Worm (Caenorhabditis elegans) whole organism, young adult: ENCODE results near the gene K08D8.12.

Experiments used
- F22D6.2 ChIP-seq: sonication (generic microtip); optimal IDR thresholded peaks from 2 replicates; lab custom pipeline; 2016; ENCODE audit warnings: mild to moderate bottlenecking, missing genetic modification characterization, missing compliant biosample characterization
- F37B4.10 ChIP-seq: fragments of 200-800 bp; sonication (Bioruptor generic); IDR thresholded peaks from 2 replicates; pipeline ENCODE4 v1.3.6; 2022; ENCODE audit warnings: missing genetic modification characterization, missing compliant biosample characterization
- F57A8.1 ChIP-seq: fragments of 200-800 bp; sonication (Bioruptor generic); optimal IDR thresholded peaks from 2 replicates; lab custom pipeline; 2018; ENCODE audit warnings: mild to moderate bottlenecking, missing genetic modification characterization, moderate library complexity, missing compliant biosample characterization
- Y67H2A.10 ChIP-seq: fragments of 200-800 bp; sonication (Bioruptor generic); conservative IDR thresholded peaks from 2 replicates; pipeline ENCODE4 v1.3.6; 2022; ENCODE audit warnings: missing genetic modification reagents, missing genetic modification characterization, missing compliant biosample characterization
- Y79H2A.3 ChIP-seq: fragments of 200-800 bp; sonication (Bioruptor generic); conservative IDR thresholded peaks from 2 replicates; pipeline ENCODE4 v1.3.6; 2022; ENCODE audit warnings: missing genetic modification reagents, missing genetic modification characterization, missing compliant biosample characterization
- aptf-3 ChIP-seq: fragments of 200-800 bp; sonication (Bioruptor generic); IDR thresholded peaks from 2 replicates; pipeline ENCODE4 v1.3.6; 2022; ENCODE audit warnings: missing genetic modification characterization, missing compliant biosample characterization
- atf-7 ChIP-seq: sonication (generic microtip); optimal IDR thresholded peaks from 2 replicates; lab custom pipeline; 2017; ENCODE audit warnings: mild to moderate bottlenecking, missing genetic modification characterization, missing compliant biosample characterization
- athp-1 ChIP-seq: sonication (generic microtip); optimal IDR thresholded peaks from 2 replicates; lab custom pipeline; 2017; ENCODE audit warnings: mild to moderate bottlenecking, missing genetic modification characterization, missing compliant biosample characterization
- bed-1 ChIP-seq: fragments of 200-800 bp; sonication (Bioruptor generic); IDR thresholded peaks from 2 replicates; pipeline ENCODE4 v1.3.6; 2022; ENCODE audit warnings: missing genetic modification reagents, missing genetic modification characterization, missing compliant biosample characterization
- bed-2 ChIP-seq: fragments of 200-800 bp; sonication (Bioruptor generic); IDR thresholded peaks from 2 replicates; pipeline ENCODE4 v1.3.6; 2022; ENCODE audit warnings: missing genetic modification reagents, missing genetic modification characterization, missing compliant biosample characterization
- ccch-3 ChIP-seq: fragments of 200-800 bp; sonication (Bioruptor generic); optimal IDR thresholded peaks from 2 replicates; lab custom pipeline; 2018; ENCODE audit warnings: mild to moderate bottlenecking, missing genetic modification characterization, missing compliant biosample characterization
- cebp-2 ChIP-seq: fragments of 200-800 bp; sonication (Bioruptor generic); IDR thresholded peaks from 2 replicates; pipeline ENCODE4 v1.3.6; 2022; ENCODE audit warnings: missing genetic modification characterization, missing compliant biosample characterization
- ceh-79 ChIP-seq: sonication (generic microtip); optimal IDR thresholded peaks from 2 replicates; lab custom pipeline; 2017; ENCODE audit warnings: mild to moderate bottlenecking, missing genetic modification characterization, missing compliant biosample characterization
- dox-1 ChIP-seq: fragments of 200-800 bp; sonication (Bioruptor generic); IDR thresholded peaks from 2 replicates; pipeline ENCODE4 v1.3.6; 2022; ENCODE audit warnings: missing genetic modification reagents, missing genetic modification characterization, missing compliant biosample characterization
- dpff-1 ChIP-seq: sonication (generic microtip); optimal IDR thresholded peaks from 2 replicates; lab custom pipeline; 2017; ENCODE audit warnings: mild to moderate bottlenecking, missing genetic modification characterization, missing compliant biosample characterization
- ets-4 ChIP-seq: fragments of 200-800 bp; sonication (Bioruptor generic); optimal IDR thresholded peaks from 2 replicates; lab custom pipeline; 2018; ENCODE audit warnings: mild to moderate bottlenecking, missing genetic modification characterization, missing compliant biosample characterization
- hlh-12 ChIP-seq: sonication (generic microtip); optimal IDR thresholded peaks from 2 replicates; lab custom pipeline; 2016; ENCODE audit warnings: missing genetic modification characterization, missing compliant biosample characterization
- hlh-26 ChIP-seq: fragments of 200-800 bp; sonication (Bioruptor generic); conservative IDR thresholded peaks from 2 replicates; pipeline ENCODE4 v1.3.6; 2022; ENCODE audit warnings: missing genetic modification reagents, missing genetic modification characterization, missing compliant biosample characterization
- hmg-20 ChIP-seq: fragments of 200-800 bp; sonication (Bioruptor generic); IDR thresholded peaks from 2 replicates; pipeline ENCODE4 v1.3.6; 2022; ENCODE audit warnings: missing genetic modification reagents, missing genetic modification characterization, missing compliant biosample characterization
- hrde-1 ChIP-seq: sonication (generic microtip); optimal IDR thresholded peaks from 2 replicates; lab custom pipeline; 2016; ENCODE audit warnings: missing genetic modification characterization, mild to moderate bottlenecking, missing compliant biosample characterization, moderate library complexity, missing genotype, missing genetic modification reagents, borderline replicate concordance
- hsf-1 ChIP-seq: fragments of 200-800 bp; sonication (Bioruptor generic); IDR thresholded peaks from 2 replicates; pipeline ENCODE4 v1.3.6; 2022; ENCODE audit warnings: missing genetic modification reagents, missing genetic modification characterization, missing compliant biosample characterization
- lag-1 ChIP-seq: fragments of 200-800 bp; sonication (Bioruptor generic); IDR thresholded peaks from 2 replicates; pipeline ENCODE4 v1.3.6; 2022; ENCODE audit warnings: missing genetic modification reagents, missing genetic modification characterization, missing compliant biosample characterization
- let-526 ChIP-seq: fragments of 200-800 bp; sonication (Bioruptor generic); IDR thresholded peaks from 2 replicates; pipeline ENCODE4 v1.3.6; 2022; ENCODE audit warnings: missing genetic modification reagents, missing genetic modification characterization, missing compliant biosample characterization
- let-607 ChIP-seq, 2 experiments: fragments of 200-800 bp in 1 of 2; sonication (Bioruptor generic) in 1 of 2; sonication (generic microtip) in 1 of 2; optimal IDR thresholded peaks; 2 replicates each; lab custom pipeline; 2016 to 2018; ENCODE audit warnings: mild to moderate bottlenecking in 2 of 2, missing compliant biosample characterization in 2 of 2, missing genetic modification characterization in 2 of 2, moderate library complexity in 2 of 2, missing genotype in 1 of 2
- lin-26 ChIP-seq: fragments of 200-800 bp; sonication (Bioruptor generic); IDR thresholded peaks from 2 replicates; pipeline ENCODE4 v1.3.6; 2022; ENCODE audit warnings: missing genetic modification reagents, missing genetic modification characterization, missing compliant biosample characterization
- lsy-27 ChIP-seq: sonication (generic microtip); optimal IDR thresholded peaks from 2 replicates; lab custom pipeline; 2017; ENCODE audit warnings: missing genetic modification characterization, mild to moderate bottlenecking, missing compliant biosample characterization, antibody characterized with exemption, missing genotype, borderline replicate concordance; ENCODE audit not compliant: insufficient read depth
- madf-3 ChIP-seq: fragments of 200-800 bp; sonication (Bioruptor generic); IDR thresholded peaks from 2 replicates; pipeline ENCODE4 v1.3.6; 2022; ENCODE audit warnings: missing genetic modification reagents, missing genetic modification characterization, missing compliant biosample characterization
- nhr-179 ChIP-seq: sonication (generic microtip); optimal IDR thresholded peaks from 2 replicates; lab custom pipeline; 2016; ENCODE audit warnings: mild to moderate bottlenecking, missing genetic modification characterization, missing compliant biosample characterization
- nhr-80 ChIP-seq: sonication (generic microtip); optimal IDR thresholded peaks from 2 replicates; lab custom pipeline; 2016; ENCODE audit warnings: missing genetic modification characterization, missing compliant biosample characterization
- repo-1 ChIP-seq: sonication (generic microtip); optimal IDR thresholded peaks from 2 replicates; lab custom pipeline; 2017; ENCODE audit warnings: mild to moderate bottlenecking, missing genetic modification characterization, missing compliant biosample characterization
- sdz-38 ChIP-seq: sonication (generic microtip); optimal IDR thresholded peaks from 2 replicates; lab custom pipeline; 2016; ENCODE audit warnings: missing genotype, missing genetic modification characterization, missing compliant biosample characterization
- tbx-9 ChIP-seq: sonication (generic microtip); optimal IDR thresholded peaks from 2 replicates; lab custom pipeline; 2016; ENCODE audit warnings: borderline replicate concordance, missing genetic modification characterization, inconsistent platforms, missing compliant biosample characterization
- tlf-1 ChIP-seq: fragments of 200-800 bp; sonication (Bioruptor generic); optimal IDR thresholded peaks from 2 replicates; lab custom pipeline; 2018; ENCODE audit warnings: mild to moderate bottlenecking, missing genetic modification characterization, missing compliant biosample characterization
- ztf-22 ChIP-seq: fragments of 200-800 bp; sonication (Bioruptor generic); optimal IDR thresholded peaks from 2 replicates; lab custom pipeline; 2018; ENCODE audit warnings: mild to moderate bottlenecking, missing genetic modification characterization, moderate library complexity, missing compliant biosample characterization
- ztf-28 ChIP-seq: fragments of 200-800 bp; sonication (Bioruptor generic); IDR thresholded peaks from 2 replicates; pipeline ENCODE4 v1.3.6; 2022; ENCODE audit warnings: missing genetic modification reagents, missing genetic modification characterization, missing compliant biosample characterization

The K08D8.12 gene

DNA sequence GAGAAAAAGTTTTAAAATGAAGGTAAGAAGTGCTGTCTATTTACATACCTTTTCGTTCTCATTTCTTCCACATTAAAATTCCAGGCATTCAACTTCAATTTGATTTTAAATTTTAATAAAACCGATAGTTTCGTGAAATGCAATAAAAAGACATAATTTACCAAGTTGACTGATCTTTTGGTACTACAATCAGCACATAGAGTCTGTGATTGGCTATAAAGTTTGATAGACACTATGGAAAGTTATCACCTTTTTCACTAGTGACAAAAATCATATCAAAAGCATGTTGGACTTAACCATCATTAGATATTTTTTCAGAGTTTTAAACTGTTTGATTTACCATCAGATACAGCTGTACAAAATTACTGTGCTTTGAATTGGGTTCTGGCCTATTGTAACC is 22.2 kb downstream of the K08D8.12 start, which contains the start of gene srz-15:
TSS of gene srz-15 (plus strand) at position 301 of the 400 bp plus-strand sequence.
- no peak for TF ChIP-seq dox-1 (GFP tag; lab: Robert Waterston, UW)
- TF ChIP-seq ccch-3 (GFP tag; lab: Kevin White, UChicago): no peak
- no peak for TF ChIP-seq F22D6.2
- no peak for TF ChIP-seq cebp-2 (GFP tag; lab: Robert Waterston, UW)
- TF ChIP-seq aptf-3 (GFP tag; lab: Robert Waterston, UW): no peak
- TF ChIP-seq sdz-38 (tag; lab: Kevin White, UChicago): no peak
- TF ChIP-seq Y67H2A.10: no peak
- no peak for TF ChIP-seq ztf-22 (GFP tag; lab: Kevin White, UChicago)
- no peak for TF ChIP-seq hmg-20 (GFP tag; lab: Robert Waterston, UW)
- no peak for TF ChIP-seq lsy-27 (tag; lab: Kevin White, UChicago)
- no peak for TF ChIP-seq hlh-26 (GFP tag; lab: Robert Waterston, UW)
- no peak for TF ChIP-seq ets-4 (GFP tag; lab: Kevin White, UChicago)

DNA sequence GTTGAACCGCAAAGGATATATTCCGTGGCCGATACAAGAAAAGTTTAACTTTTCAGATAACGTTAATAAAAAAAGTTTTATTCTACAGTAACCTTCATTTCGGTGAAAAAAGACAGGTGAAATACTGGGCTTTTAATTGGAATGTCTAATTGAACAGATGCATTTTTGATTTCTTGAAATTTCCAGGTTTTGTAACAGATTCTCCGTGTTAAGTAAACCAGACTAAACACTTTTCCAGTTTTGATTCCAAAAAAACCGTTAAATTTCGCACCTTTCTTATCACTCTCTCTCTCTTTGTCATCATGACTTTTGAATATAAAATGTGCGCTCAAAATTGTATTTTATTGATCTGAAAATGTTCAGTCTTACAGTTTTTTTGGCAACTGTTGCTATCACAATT is 25.0 kb downstream of the K08D8.12 start, which contains the start of gene C32H11.3:
TSS of gene C32H11.3 (plus strand) at position 301 of the 400 bp plus-strand sequence.
- no peak for TF ChIP-seq hrde-1 (tag; lab: Kevin White, UChicago)
- no peak for TF ChIP-seq ceh-79 (tag; lab: Kevin White, UChicago)
- TF ChIP-seq dpff-1 (tag; lab: Kevin White, UChicago): no peak
- TF ChIP-seq lin-26 (GFP tag; lab: Robert Waterston, UW): no peak
- TF ChIP-seq tlf-1 (GFP tag; lab: Kevin White, UChicago): no peak
- TF ChIP-seq let-526: no peak

DNA sequence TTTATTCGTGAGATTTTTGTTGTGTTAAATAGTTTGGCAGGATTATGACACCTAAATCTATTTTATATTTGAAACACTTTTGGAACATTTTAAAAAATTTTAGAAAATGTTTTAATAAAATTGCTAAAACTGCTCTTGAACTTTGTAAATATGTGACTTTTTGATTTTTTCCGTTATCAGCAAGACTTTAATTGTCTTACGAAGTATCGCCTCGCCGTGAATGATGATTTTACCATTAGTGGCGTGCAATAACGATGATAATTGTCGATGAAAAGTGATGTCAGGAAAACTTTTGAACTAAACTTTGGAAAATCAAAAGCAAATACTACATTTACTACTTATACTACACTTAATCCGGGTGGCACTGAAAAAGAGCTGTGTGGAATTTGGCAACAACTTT is 27.3 kb downstream of the K08D8.12 start:
- TF ChIP-seq madf-3 (GFP tag; lab: Robert Waterston, UW): no peak
- no peak for TF ChIP-seq bed-2
- no peak for TF ChIP-seq F57A8.1
- TF ChIP-seq hlh-12 (tag; lab: Kevin White, UChicago): no peak
- no peak for TF ChIP-seq nhr-179 (tag; lab: Kevin White, UChicago)
- TF ChIP-seq repo-1: no peak
- TF ChIP-seq athp-1 (tag; lab: Kevin White, UChicago): no peak
- no peak for TF ChIP-seq ztf-28
- TF ChIP-seq atf-7 (tag; lab: Kevin White, UChicago): no peak
- no peak for TF ChIP-seq lag-1 (GFP tag; lab: Robert Waterston, UW)

DNA sequence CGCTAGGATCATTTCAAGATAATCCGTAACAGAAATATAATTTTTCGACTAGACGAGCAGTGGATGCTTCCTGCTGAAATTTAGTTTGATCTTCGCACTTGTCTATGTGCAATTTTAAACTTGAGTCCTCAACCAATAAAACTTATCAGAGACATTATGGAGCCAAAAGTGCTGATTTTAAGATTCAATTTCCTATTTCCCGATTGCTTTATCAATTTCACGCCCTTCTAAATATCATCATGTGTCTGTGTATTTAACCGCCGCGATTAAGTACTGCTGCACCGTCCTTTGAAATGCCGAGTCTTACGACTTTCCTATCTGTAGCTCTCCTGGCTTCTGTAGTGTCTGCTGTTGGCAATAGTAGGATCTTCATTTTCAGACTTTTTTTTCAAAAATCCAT is 27.8 kb downstream of the K08D8.12 start, which contains the start of gene C32H11.4:
TSS of gene C32H11.4 (plus strand) at position 238 of the 400 bp plus-strand sequence.
- TF ChIP-seq F37B4.10 (GFP tag; lab: Robert Waterston, UW): no peak
- no peak for TF ChIP-seq Y79H2A.3 (GFP tag; lab: Robert Waterston, UW)
- no peak for TF ChIP-seq tbx-9 (tag; lab: Kevin White, UChicago)
- TF ChIP-seq nhr-80 (tag; lab: Kevin White, UChicago): peak; percentile 32
- TF ChIP-seq, all 124 proteins: peak for 1

DNA sequence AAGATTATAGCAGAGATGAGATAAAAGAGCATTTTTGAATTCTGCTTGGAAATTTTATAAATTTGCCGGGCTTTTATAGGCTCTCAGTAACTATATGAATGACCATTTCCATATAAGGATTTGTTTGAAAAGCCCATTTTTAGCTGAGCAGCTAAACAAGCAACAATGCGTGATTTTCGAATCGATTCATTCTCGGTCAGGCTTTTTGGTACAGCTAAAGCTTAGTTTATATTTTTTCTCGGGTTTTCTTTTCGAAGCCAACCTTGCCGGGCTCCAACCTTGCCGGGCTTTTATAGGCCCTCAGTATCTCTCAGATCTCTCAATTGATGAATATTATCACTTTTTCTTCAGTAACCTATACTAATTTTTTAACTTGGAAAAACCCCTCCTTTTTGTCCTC is 31.1 kb downstream of the K08D8.12 start, which contains the start of gene srlf-4:
TSS of gene srlf-4 (minus strand) at position 101 of the 400 bp plus-strand sequence.
- TF ChIP-seq hsf-1 (GFP tag; lab: Robert Waterston, UW): no peak
- TF ChIP-seq bed-1: 0 out of 2 replicates have a peak, but pooled peaks have one; percentile 34
- TF ChIP-seq let-607 (tag; optimal IDR thresholded peaks at IDR 0.05; lab: Kevin White, UChicago): no peak
